Fruit fly (Drosophila melanogaster) whole organism, prepupa: ENCODE results near the gene Dis3l2.

Experiments
- CG10631 ChIP-seq: fragments of 200-800 bp; sonication (Bioruptor generic); optimal IDR thresholded peaks from 2 replicates; lab custom pipeline; 2016; ENCODE audit warnings: missing biosample characterization, missing genetic modification characterization
- CG10669 ChIP-seq: fragments of 200-800 bp; sonication (Bioruptor generic); optimal IDR thresholded peaks from 3 replicates; lab custom pipeline; 2018; ENCODE audit warnings: missing biosample characterization, mild to moderate bottlenecking, missing genetic modification characterization, moderate library complexity
- CG11294 ChIP-seq: fragments of 200-800 bp; sonication (Bioruptor generic); IDR thresholded peaks from 2 replicates; pipeline ENCODE4 v1.3.6; 2022; ENCODE audit warnings: missing biosample characterization, missing genetic modification characterization
- CG11762 ChIP-seq: fragments of 200-800 bp; sonication (Bioruptor generic); optimal IDR thresholded peaks from 3 replicates; lab custom pipeline; 2016; ENCODE audit warnings: missing biosample characterization, missing genetic modification characterization; ENCODE audit not compliant: insufficient read depth
- CG11902 ChIP-seq: fragments of 200-800 bp; sonication (Bioruptor generic); optimal IDR thresholded peaks from 3 replicates; lab custom pipeline; 2016; ENCODE audit warnings: missing biosample characterization, missing genetic modification characterization
- CG15336 ChIP-seq: fragments of 200-800 bp; sonication (Bioruptor generic); IDR thresholded peaks from 2 replicates; pipeline ENCODE4 v1.3.6; 2022; ENCODE audit warnings: missing biosample characterization, missing genetic modification characterization
- CG16779 ChIP-seq: fragments of 200-800 bp; sonication (Bioruptor generic); optimal IDR thresholded peaks from 3 replicates; lab custom pipeline; 2017; ENCODE audit warnings: missing biosample characterization, mild to moderate bottlenecking, missing genetic modification characterization
- CG31627 ChIP-seq: fragments of 200-800 bp; sonication (Bioruptor generic); optimal IDR thresholded peaks from 3 replicates; lab custom pipeline; 2016; ENCODE audit warnings: missing biosample characterization, missing genetic modification characterization
- CG34406 ChIP-seq: fragments of 200-800 bp; sonication (Bioruptor generic); optimal IDR thresholded peaks from 3 replicates; lab custom pipeline; 2016; ENCODE audit warnings: missing biosample characterization, missing genetic modification characterization
- CG3919 ChIP-seq: fragments of 200-800 bp; sonication (Bioruptor generic); optimal IDR thresholded peaks from 3 replicates; lab custom pipeline; 2016; ENCODE audit warnings: missing biosample characterization, missing genetic modification characterization
- CG4318 ChIP-seq: fragments of 200-800 bp; sonication (Bioruptor generic); optimal IDR thresholded peaks from 3 replicates; lab custom pipeline; 2017; ENCODE audit warnings: missing biosample characterization, mild to moderate bottlenecking, missing genetic modification characterization
- CG6163 ChIP-seq: fragments of 200-800 bp; sonication (Bioruptor generic); IDR thresholded peaks from 3 replicates; pipeline ENCODE4 v1.3.6; 2022; ENCODE audit warnings: missing biosample characterization, missing genetic modification characterization
- CG6276 ChIP-seq: fragments of 200-800 bp; sonication (Bioruptor generic); optimal IDR thresholded peaks from 2 replicates; lab custom pipeline; 2017; ENCODE audit warnings: missing biosample characterization, mild to moderate bottlenecking, missing genetic modification characterization
- CG6792 ChIP-seq: fragments of 200-800 bp; sonication (Bioruptor generic); optimal IDR thresholded peaks from 3 replicates; lab custom pipeline; 2016; ENCODE audit warnings: missing biosample characterization, missing genetic modification characterization
- CG6808 ChIP-seq: fragments of 200-800 bp; sonication (Bioruptor generic); optimal IDR thresholded peaks from 3 replicates; lab custom pipeline; 2017; ENCODE audit warnings: missing biosample characterization, missing genetic modification characterization, mild to moderate bottlenecking, moderate library complexity, missing genetic modification reagents
- CG6854 ChIP-seq: fragments of 200-800 bp; sonication (Bioruptor generic); optimal IDR thresholded peaks from 2 replicates; lab custom pipeline; 2017; ENCODE audit warnings: missing biosample characterization, mild to moderate bottlenecking, missing genetic modification characterization
- CG7368 ChIP-seq: fragments of 200-800 bp; sonication (Bioruptor generic); optimal IDR thresholded peaks from 3 replicates; lab custom pipeline; 2016; ENCODE audit warnings: missing biosample characterization, missing genetic modification characterization
- CG8319 ChIP-seq: fragments of 200-800 bp; sonication (Bioruptor generic); optimal IDR thresholded peaks from 3 replicates; lab custom pipeline; 2016; ENCODE audit warnings: missing biosample characterization, missing genetic modification characterization
- CG8632 ChIP-seq: fragments of 200-800 bp; sonication (Bioruptor generic); optimal IDR thresholded peaks from 3 replicates; lab custom pipeline; 2016; ENCODE audit warnings: missing biosample characterization, missing genetic modification characterization
- CG9139 ChIP-seq: fragments of 200-800 bp; sonication (Bioruptor generic); optimal IDR thresholded peaks from 3 replicates; lab custom pipeline; 2017; ENCODE audit warnings: missing biosample characterization, mild to moderate bottlenecking, missing genetic modification characterization
- Eip93F ChIP-seq: fragments of 200-800 bp; sonication (Bioruptor generic); optimal IDR thresholded peaks from 2 replicates; lab custom pipeline; 2016; ENCODE audit warnings: missing biosample characterization, mild to moderate bottlenecking, missing genetic modification characterization
- Ets96B ChIP-seq: fragments of 200-800 bp; optimal IDR thresholded peaks from 2 replicates; lab custom pipeline; 2019; ENCODE audit warnings: missing biosample characterization, mild to moderate bottlenecking, missing genetic modification characterization, moderate library complexity
- Gug ChIP-seq: fragments of 200-800 bp; sonication (Bioruptor generic); IDR thresholded peaks from 2 replicates; pipeline ENCODE4 v1.3.6; 2022; ENCODE audit warnings: missing biosample characterization, missing genetic modification characterization
- Hr38 ChIP-seq: sonication (Bioruptor generic); optimal IDR thresholded peaks from 2 replicates; lab custom pipeline; 2016; ENCODE audit warnings: missing biosample characterization, missing genetic modification characterization
- Hr39 ChIP-seq: fragments of 200-800 bp; sonication (Bioruptor generic); optimal IDR thresholded peaks from 2 replicates; lab custom pipeline; 2016; ENCODE audit warnings: missing biosample characterization, missing genetic modification characterization
- Hr4 ChIP-seq: fragments of 200-800 bp; sonication (Bioruptor generic); optimal IDR thresholded peaks from 3 replicates; lab custom pipeline; 2016; ENCODE audit warnings: missing biosample characterization, missing genetic modification characterization
- Lpt ChIP-seq: fragments of 200-800 bp; sonication (Bioruptor generic); optimal IDR thresholded peaks from 3 replicates; lab custom pipeline; 2016; ENCODE audit warnings: missing biosample characterization, missing genetic modification characterization
- Met ChIP-seq: fragments of 200-800 bp; sonication (Bioruptor generic); optimal IDR thresholded peaks from 3 replicates; lab custom pipeline; 2016; ENCODE audit warnings: missing biosample characterization, missing genetic modification characterization
- OdsH ChIP-seq: fragments of 200-800 bp; sonication (Bioruptor generic); optimal IDR thresholded peaks from 3 replicates; lab custom pipeline; 2016; ENCODE audit warnings: missing biosample characterization, missing genetic modification characterization
- Smox ChIP-seq: fragments of 200-800 bp; sonication (Bioruptor generic); optimal IDR thresholded peaks from 3 replicates; lab custom pipeline; 2016; ENCODE audit warnings: missing biosample characterization, missing genetic modification characterization
- Sox14 ChIP-seq: fragments of 200-800 bp; sonication (Bioruptor generic); optimal IDR thresholded peaks from 3 replicates; lab custom pipeline; 2016; ENCODE audit warnings: missing biosample characterization, missing genetic modification characterization
- Sox15 ChIP-seq: fragments of 200-800 bp; sonication (Bioruptor generic); optimal IDR thresholded peaks from 3 replicates; lab custom pipeline; 2016; ENCODE audit warnings: missing biosample characterization, missing genetic modification characterization
- cyc ChIP-seq: fragments of 200-800 bp; sonication (Bioruptor generic); optimal IDR thresholded peaks from 3 replicates; lab custom pipeline; 2016; ENCODE audit warnings: missing biosample characterization, missing genetic modification characterization
- dac ChIP-seq: fragments of 200-800 bp; sonication (Bioruptor generic); optimal IDR thresholded peaks from 2 replicates; lab custom pipeline; 2017; ENCODE audit warnings: missing biosample characterization, mild to moderate bottlenecking, missing genetic modification characterization
- dsx ChIP-seq: fragments of 200-800 bp; optimal IDR thresholded peaks from 3 replicates; lab custom pipeline; 2019; ENCODE audit warnings: missing biosample characterization, mild to moderate bottlenecking, missing genetic modification characterization, moderate library complexity; ENCODE audit not compliant: poor library complexity, severe bottlenecking
- eg ChIP-seq: fragments of 200-800 bp; sonication (Bioruptor generic); IDR thresholded peaks from 3 replicates; pipeline ENCODE4 v1.3.6; 2022; ENCODE audit warnings: missing biosample characterization, missing genetic modification characterization
- esn ChIP-seq: fragments of 200-800 bp; sonication (Bioruptor generic); optimal IDR thresholded peaks from 2 replicates; lab custom pipeline; 2016; ENCODE audit warnings: missing biosample characterization, mild to moderate bottlenecking, missing genetic modification characterization, moderate library complexity
- fd59A ChIP-seq: fragments of 200-800 bp; sonication (Bioruptor generic); optimal IDR thresholded peaks from 2 replicates; lab custom pipeline; 2017; ENCODE audit warnings: missing biosample characterization, mild to moderate bottlenecking, missing genetic modification characterization, missing genetic modification reagents
- fd85E ChIP-seq: fragments of 200-800 bp; sonication (Bioruptor generic); optimal IDR thresholded peaks from 3 replicates; lab custom pipeline; 2016; ENCODE audit warnings: missing biosample characterization, missing genetic modification characterization
- fkh ChIP-seq: fragments of 200-800 bp; sonication (Bioruptor generic); optimal IDR thresholded peaks from 3 replicates; lab custom pipeline; 2017; ENCODE audit warnings: missing biosample characterization, mild to moderate bottlenecking, missing genetic modification characterization, moderate library complexity
- lz ChIP-seq: fragments of 200-800 bp; sonication (Bioruptor generic); optimal IDR thresholded peaks from 3 replicates; lab custom pipeline; 2016; ENCODE audit warnings: missing biosample characterization, missing genetic modification characterization
- net ChIP-seq: fragments of 200-800 bp; sonication (Bioruptor generic); optimal IDR thresholded peaks from 3 replicates; lab custom pipeline; 2016; ENCODE audit warnings: missing biosample characterization, missing genetic modification characterization
- pdm3 ChIP-seq: fragments of 200-800 bp; sonication (Bioruptor generic); optimal IDR thresholded peaks from 3 replicates; lab custom pipeline; 2016; ENCODE audit warnings: missing biosample characterization, missing genetic modification characterization
- spab ChIP-seq: fragments of 200-800 bp; sonication (Bioruptor generic); optimal IDR thresholded peaks from 2 replicates; lab custom pipeline; 2017; ENCODE audit warnings: missing biosample characterization, mild to moderate bottlenecking, missing genetic modification characterization, missing genetic modification reagents
- ss ChIP-seq, 2 experiments: fragments of 200-800 bp; sonication (Bioruptor generic); optimal IDR thresholded peaks; 2 replicates in 1 of 2; 3 replicates in 1 of 2; lab custom pipeline; 2017 to 2018; ENCODE audit warnings: mild to moderate bottlenecking in 2 of 2, missing biosample characterization in 2 of 2, missing genetic modification characterization in 2 of 2, moderate library complexity in 1 of 2
- topi ChIP-seq: fragments of 200-800 bp; sonication (Bioruptor generic); optimal IDR thresholded peaks from 3 replicates; lab custom pipeline; 2016; ENCODE audit warnings: missing biosample characterization, missing genetic modification characterization

The Dis3l2 gene

dm6 chr3L:212520-212919, at the start of gene Dis3l2, which contains the start of gene thoc7:
Dis3l2 (plus strand) TSS chr3L:212709.
thoc7 (minus strand) TSS chr3L:212687.
- no peak for TF ChIP-seq Eip93F (GFP tag; lab: Kevin White, UChicago)
- TF ChIP-seq CG11762 (GFP tag; lab: Kevin White, UChicago): no peak
- TF ChIP-seq spab (GFP tag; lab: Kevin White, UChicago): no peak
- no peak for TF ChIP-seq eg (GFP tag; lab: Robert Waterston, UW)
- TF ChIP-seq esn (GFP tag; lab: Kevin White, UChicago): no peak
- TF ChIP-seq Hr39 (GFP tag; lab: Kevin White, UChicago): no peak
- TF ChIP-seq lz (GFP tag; lab: Kevin White, UChicago): no peak
- TF ChIP-seq net (GFP tag; lab: Kevin White, UChicago): no peak
- no peak for TF ChIP-seq CG8319 (GFP tag; lab: Kevin White, UChicago)
- no peak for TF ChIP-seq CG6854 (GFP tag; lab: Kevin White, UChicago)
- no peak for TF ChIP-seq fd85E

- TF ChIP-seq CG34406 (peak; percentile 21), Hr38 (GFP tag; lab: Kevin White, UChicago) (no peak), CG4318 (GFP tag; lab: Kevin White, UChicago) (no peak), CG7368 (GFP tag; lab: Kevin White, UChicago) (peak; percentile 46), pdm3 (GFP tag; lab: Kevin White, UChicago) (no peak), Eip93F (GFP tag; lab: Kevin White, UChicago) (no peak), CG9139 (no peak), CG10631 (GFP tag; lab: Kevin White, UChicago) (peak; percentile 57), CG8632 (GFP tag; lab: Kevin White, UChicago) (no peak), ss (GFP tag; optimal IDR thresholded peaks at IDR 0.05; lab: Kevin White, UChicago) (peak; percentile 20 to 59), Sox14 (peak; percentile 48), cyc (GFP tag; lab: Kevin White, UChicago) (peak; percentile 46), CG6163 (GFP tag; lab: Robert Waterston, UW) (peak; percentile 67), CG6792 (peak; percentile 59), Gug (GFP tag; lab: Robert Waterston, UW) (0 out of 2 replicates have a peak, but pooled peaks have one; percentile 8), dsx (GFP tag; lab: Kevin White, UChicago) (peak; percentile 45), eg (GFP tag; lab: Robert Waterston, UW) (0 out of 3 replicates have a peak, but pooled peaks have one; percentile 25), Lpt (GFP tag; lab: Kevin White, UChicago) (peak; percentile 60), CG16779 (tag; lab: Kevin White, UChicago) (no peak), dac (peak; percentile 0), fd59A (GFP tag; lab: Kevin White, UChicago) (peak; percentile 26), spab (GFP tag; lab: Kevin White, UChicago) (no peak), Sox15 (GFP tag; lab: Kevin White, UChicago) (peak; percentile 9), CG11294 (GFP tag; lab: Robert Waterston, UW) (no peak; the same call in 1 of the 2 replicates), CG6276 (GFP tag; lab: Kevin White, UChicago) (peak; percentile 62), Met (peak; percentile 54), topi (GFP tag; lab: Kevin White, UChicago) (peak; percentile 50), CG15336 (GFP tag; lab: Robert Waterston, UW) (peak; percentile 55), Smox (GFP tag; lab: Kevin White, UChicago) (peak; percentile 26), CG31627 (GFP tag; lab: Kevin White, UChicago) (peak; percentile 35), CG6808 (GFP tag; lab: Kevin White, UChicago) (peak; percentile 32), Hr4 (GFP tag; lab: Kevin White, UChicago) (peak; percentile 66), Hr39 (GFP tag; lab: Kevin White, UChicago) (peak; percentile 30), CG11902 (peak; percentile 24), esn (GFP tag; lab: Kevin White, UChicago) (peak; percentile 65), CG11762 (GFP tag; lab: Kevin White, UChicago) (no peak), Ets96B (tag; lab: Kevin White, UChicago) (peak; percentile 45), CG3919 (GFP tag; lab: Kevin White, UChicago) (peak; percentile 65), OdsH (peak; percentile 47), CG10669 (GFP tag; lab: Kevin White, UChicago) (peak; percentile 34), CG6854 (GFP tag; lab: Kevin White, UChicago) (peak; percentile 36), fkh (GFP tag; lab: Kevin White, UChicago) (peak; percentile 64)
These were observed 46.3 kb upstream of the Dis3l2 start for dm6 chr3L:165981-166788.
